Worm (Caenorhabditis elegans) whole organism, early embryonic: ENCODE measurements around the gene C17C3.24.

Source experiments
- B0310.2 ChIP-seq: sonication (generic microtip); optimal IDR thresholded peaks from 2 replicates; lab custom pipeline; 2016; ENCODE audit warnings: mild to moderate bottlenecking, missing genetic modification characterization, missing compliant biosample characterization
- F13C5.2 ChIP-seq: sonication (generic microtip); optimal IDR thresholded peaks from 2 replicates; lab custom pipeline; 2017; ENCODE audit warnings: mild to moderate bottlenecking, missing genetic modification characterization, inconsistent platforms, missing compliant biosample characterization
- aly-1 ChIP-seq: sonication (generic microtip); optimal IDR thresholded peaks from 2 replicates; lab custom pipeline; 2016; ENCODE audit warnings: missing genetic modification characterization, missing compliant biosample characterization
- ama-1 ChIP-seq: fragments of 150-350 bp; optimal IDR thresholded peaks from 2 replicates; lab custom pipeline; 2014
- ceh-36 ChIP-seq: sonication (generic microtip); optimal IDR thresholded peaks from 2 replicates; lab custom pipeline; 2016; ENCODE audit warnings: missing genetic modification characterization, inconsistent platforms, missing compliant biosample characterization
- flt-1 ChIP-seq: fragments of 200-800 bp; sonication (Bioruptor generic); IDR thresholded peaks from 2 replicates; pipeline ENCODE4 v1.3.6; 2022; ENCODE audit warnings: missing genetic modification characterization, missing compliant biosample characterization
- hmbx-1 ChIP-seq: sonication (generic microtip); optimal IDR thresholded peaks from 2 replicates; lab custom pipeline; 2016; ENCODE audit warnings: mild to moderate bottlenecking, missing genetic modification characterization, missing compliant biosample characterization
- hmg-4 ChIP-seq: fragments of 200-800 bp; sonication (Bioruptor generic); optimal IDR thresholded peaks from 2 replicates; lab custom pipeline; 2018; ENCODE audit warnings: mild to moderate bottlenecking, missing genetic modification characterization, missing compliant biosample characterization
- hnd-1 ChIP-seq: sonication (generic microtip); optimal IDR thresholded peaks from 2 replicates; lab custom pipeline; 2016; ENCODE audit warnings: missing genetic modification characterization, missing compliant biosample characterization
- pes-1 ChIP-seq: fragments of 200-800 bp; sonication (Bioruptor generic); IDR thresholded peaks from 2 replicates; pipeline ENCODE4 v1.3.6; 2022; ENCODE audit warnings: missing genetic modification reagents, missing genetic modification characterization, missing compliant biosample characterization
- sea-1 ChIP-seq: fragments of 200-800 bp; sonication (Bioruptor generic); conservative IDR thresholded peaks from 2 replicates; pipeline ENCODE4 v1.3.6; 2022; ENCODE audit warnings: missing genetic modification characterization, missing compliant biosample characterization
- tbx-37 ChIP-seq: fragments of 200-800 bp; sonication (Bioruptor generic); conservative IDR thresholded peaks from 2 replicates; pipeline ENCODE4 v1.3.6; 2022; ENCODE audit warnings: missing genetic modification reagents, missing genetic modification characterization, missing compliant biosample characterization
- tra-4 ChIP-seq: sonication (generic microtip); optimal IDR thresholded peaks from 2 replicates; lab custom pipeline; 2017; ENCODE audit warnings: missing genetic modification characterization, missing compliant biosample characterization

ce11 chrII:5537524-5537923 is 4.1 kb downstream of the C17C3.24 start, which contains the start of gene C17C3.11:
- TF ChIP-seq ama-1 (no peak), pes-1 (GFP tag; lab: Robert Waterston, UW) (no peak), aly-1 (no peak), tbx-37 (GFP tag; lab: Robert Waterston, UW) (no peak), flt-1 (GFP tag; lab: Robert Waterston, UW) (no peak), hmbx-1 (tag; lab: Kevin White, UChicago) (no peak), tra-4 (tag; lab: Kevin White, UChicago) (no peak), hnd-1 (no peak), sea-1 (no peak), B0310.2 (tag; lab: Kevin White, UChicago) (no peak), hmg-4 (GFP tag; lab: Kevin White, UChicago) (no peak), ceh-36 (no peak), F13C5.2 (tag; lab: Kevin White, UChicago) (no peak)
